Fruit fly (Drosophila melanogaster): Measurements from ENCODE around the gene CG10211.

The CG10211 gene

DNA sequence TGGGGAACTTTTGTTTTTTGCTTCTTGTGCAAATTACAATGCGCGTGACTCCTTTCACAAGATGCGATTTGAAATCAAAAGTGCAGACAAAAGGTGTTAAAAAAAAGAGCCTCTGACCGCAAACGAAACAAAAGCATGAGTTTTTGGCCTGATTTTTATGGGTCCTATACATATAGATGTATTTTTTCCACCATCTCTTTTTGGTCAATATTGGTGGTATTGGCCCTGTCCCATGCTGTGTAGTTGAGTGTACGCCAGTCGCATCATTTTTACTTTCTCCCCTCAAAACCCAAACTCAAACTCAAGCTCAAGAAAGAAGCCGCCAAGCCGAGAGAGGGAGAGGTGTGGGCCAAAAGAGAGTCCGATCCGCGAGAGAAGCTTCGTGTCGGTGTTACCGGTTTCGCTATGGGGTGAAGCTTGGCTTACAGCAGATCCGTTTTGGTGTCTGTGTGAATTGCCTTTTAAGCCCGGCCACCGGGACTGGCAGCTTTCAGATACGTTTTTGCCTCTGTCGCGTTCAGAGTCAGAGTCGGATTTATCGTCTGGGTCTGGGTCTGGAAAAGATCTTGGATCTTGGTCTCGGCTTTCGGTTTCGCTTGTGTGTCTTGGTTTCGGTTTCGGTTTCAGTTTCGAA lies at the start of gene CG10211:
CG10211 (plus strand) TSS at position 486 of the 634 bp plus-strand sequence.
- no peak for TF ChIP-seq cic (GFP tag; optimal IDR thresholded peaks at IDR 0.05)
- TF ChIP-seq toe (GFP tag; optimal IDR thresholded peaks at IDR 0.05): no peak
- TF ChIP-seq CG1620 (GFP tag; optimal IDR thresholded peaks at IDR 0.05): no peak
- TF ChIP-seq CG5204 (GFP tag; optimal IDR thresholded peaks at IDR 0.05): no peak
- no peak for TF ChIP-seq CG33017 (tag; optimal IDR thresholded peaks at IDR 0.05)
- no peak for TF ChIP-seq kay (GFP tag; ENCODE audit: borderline replicate concordance)
- TF ChIP-seq CG7045 (GFP tag; optimal IDR thresholded peaks at IDR 0.05): no peak
- no peak for TF ChIP-seq CG11617 (GFP tag; optimal IDR thresholded peaks at IDR 0.05)
- TF ChIP-seq ovo (GFP tag; optimal IDR thresholded peaks at IDR 0.05): no peak
- TF ChIP-seq Clk (GFP tag; optimal IDR thresholded peaks at IDR 0.05): no peak
- no peak for TF ChIP-seq Mnt (GFP tag; optimal IDR thresholded peaks at IDR 0.05)
- no peak for TF ChIP-seq pad (GFP tag; optimal IDR thresholded peaks at IDR 0.05)
- no peak for TF ChIP-seq bab1 (GFP tag; optimal IDR thresholded peaks at IDR 0.05)
- no peak for TF ChIP-seq CG7101 (tag; optimal IDR thresholded peaks at IDR 0.05)
- TF ChIP-seq CG12768 (GFP tag; optimal IDR thresholded peaks at IDR 0.05): no peak
- TF ChIP-seq Crg-1 (GFP tag; optimal IDR thresholded peaks at IDR 0.05): no peak
- no peak for TF ChIP-seq tj (GFP tag; optimal IDR thresholded peaks at IDR 0.05)

DNA sequence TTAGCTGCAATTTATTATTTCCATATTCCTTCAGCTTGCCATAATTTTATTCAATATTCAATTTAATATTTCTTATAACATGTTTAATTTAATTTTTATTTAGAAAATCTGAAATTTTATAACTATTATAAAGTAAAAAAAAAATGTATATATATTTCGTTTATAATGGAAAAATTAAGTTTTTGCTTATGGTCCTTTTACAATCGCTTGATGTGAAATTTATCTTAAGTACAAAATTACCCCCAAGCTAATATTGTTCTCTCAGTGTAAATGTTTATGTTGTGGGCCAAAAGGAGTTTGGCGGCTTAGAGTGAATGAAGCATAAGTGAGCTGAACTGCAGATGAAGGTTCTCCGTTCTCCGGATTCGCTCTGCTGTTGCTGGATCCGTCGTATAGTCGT lies 49.3 kb upstream of the CG10211 start:
- TF ChIP-seq CG1620 (GFP tag; optimal IDR thresholded peaks at IDR 0.05) (no peak), tj (GFP tag; optimal IDR thresholded peaks at IDR 0.05) (no peak), bab1 (GFP tag; optimal IDR thresholded peaks at IDR 0.05) (no peak), Clk (GFP tag; optimal IDR thresholded peaks at IDR 0.05) (no peak), CG33017 (tag; optimal IDR thresholded peaks at IDR 0.05) (no peak), CG7045 (GFP tag; optimal IDR thresholded peaks at IDR 0.05) (no peak), ovo (GFP tag; optimal IDR thresholded peaks at IDR 0.05) (no peak), Hr96 (GFP tag; optimal IDR thresholded peaks at IDR 0.05) (no peak), CG14711 (tag; optimal IDR thresholded peaks at IDR 0.05) (no peak), CG12768 (GFP tag; optimal IDR thresholded peaks at IDR 0.05) (no peak), cic (GFP tag; optimal IDR thresholded peaks at IDR 0.05) (no peak), Mnt (GFP tag; optimal IDR thresholded peaks at IDR 0.05) (no peak), toe (GFP tag; optimal IDR thresholded peaks at IDR 0.05) (no peak), CG11617 (GFP tag; optimal IDR thresholded peaks at IDR 0.05) (no peak)

DNA sequence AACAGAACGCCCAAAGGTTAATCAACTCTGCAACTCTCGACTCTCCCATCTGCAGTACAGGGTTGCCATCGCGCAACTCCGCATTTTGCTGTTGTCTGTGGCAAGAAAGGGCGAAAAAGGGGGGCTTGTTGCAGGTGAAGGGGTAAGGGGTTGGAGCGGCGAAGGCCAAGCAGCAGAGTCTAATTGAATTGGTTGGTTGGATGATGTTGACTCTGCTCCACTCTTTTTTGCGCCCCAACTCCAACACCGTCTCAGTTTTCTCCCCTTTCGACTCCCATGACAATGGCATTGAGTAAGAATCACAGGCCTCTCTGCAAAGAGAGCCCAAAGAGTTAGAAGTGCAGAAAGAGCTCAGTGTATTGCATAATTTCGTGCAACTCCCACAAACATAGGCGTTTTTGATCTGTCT lies 48.7 kb upstream of the CG10211 start:
- TF ChIP-seq CG14711 (tag; optimal IDR thresholded peaks at IDR 0.05) (peak; percentile 45), CG1620 (GFP tag; optimal IDR thresholded peaks at IDR 0.05) (no peak), CG11617 (GFP tag; optimal IDR thresholded peaks at IDR 0.05) (no peak), CG33017 (tag; optimal IDR thresholded peaks at IDR 0.05) (no peak)

DNA sequence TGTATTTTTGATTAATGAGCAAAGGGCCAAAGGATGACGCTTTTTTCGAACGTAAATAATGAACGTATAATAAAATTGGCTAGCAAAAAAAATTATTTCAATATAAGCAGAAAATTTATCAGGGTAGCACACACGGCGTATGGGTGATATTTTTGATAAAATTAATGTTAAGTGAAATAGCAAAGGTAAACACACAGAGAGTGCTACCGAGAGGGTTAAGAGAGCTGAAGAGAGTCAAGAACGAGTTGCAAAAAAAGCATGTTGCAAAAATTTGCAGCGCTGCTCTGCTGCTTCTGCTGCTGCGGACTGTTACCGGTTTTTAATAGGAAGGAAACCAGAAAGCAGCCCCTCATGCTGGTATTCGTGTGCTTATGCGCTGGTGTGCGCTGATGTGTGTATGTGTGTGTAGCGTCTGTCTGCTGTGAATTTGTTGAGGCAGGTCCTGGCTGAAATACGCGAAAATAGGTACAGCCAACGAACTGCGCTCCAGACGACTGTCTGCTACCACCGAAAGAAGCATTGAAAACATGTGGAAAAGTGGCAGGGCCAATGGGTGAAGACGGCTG lies 47.7 kb upstream of the CG10211 start:
- TF ChIP-seq cnc (optimal IDR thresholded peaks at IDR 0.05): no peak
- no peak for TF ChIP-seq tj (GFP tag; optimal IDR thresholded peaks at IDR 0.05)
- no peak for TF ChIP-seq CG5204 (GFP tag; optimal IDR thresholded peaks at IDR 0.05)
- TF ChIP-seq CG1620 (GFP tag; optimal IDR thresholded peaks at IDR 0.05): no peak
- TF ChIP-seq CG12768 (GFP tag; optimal IDR thresholded peaks at IDR 0.05): no peak
- TF ChIP-seq CG7101 (tag; optimal IDR thresholded peaks at IDR 0.05): no peak
- TF ChIP-seq CG33017 (tag; optimal IDR thresholded peaks at IDR 0.05): no peak
- TF ChIP-seq bab1 (GFP tag; optimal IDR thresholded peaks at IDR 0.05): no peak
- TF ChIP-seq Mnt (GFP tag; optimal IDR thresholded peaks at IDR 0.05): no peak
- no peak for TF ChIP-seq CG7045 (GFP tag; optimal IDR thresholded peaks at IDR 0.05)
- TF ChIP-seq Crg-1 (GFP tag; optimal IDR thresholded peaks at IDR 0.05): no peak
- TF ChIP-seq Hr96 (GFP tag; optimal IDR thresholded peaks at IDR 0.05): no peak
- TF ChIP-seq cic (GFP tag; optimal IDR thresholded peaks at IDR 0.05): no peak
- TF ChIP-seq CG14711 (tag; optimal IDR thresholded peaks at IDR 0.05): no peak
- TF ChIP-seq CG11617 (GFP tag; optimal IDR thresholded peaks at IDR 0.05): no peak
- no peak for TF ChIP-seq ovo (GFP tag; optimal IDR thresholded peaks at IDR 0.05)
- no peak for TF ChIP-seq toe (GFP tag; optimal IDR thresholded peaks at IDR 0.05)
- no peak for TF ChIP-seq Clk (GFP tag; optimal IDR thresholded peaks at IDR 0.05)
- TF ChIP-seq pad (GFP tag; optimal IDR thresholded peaks at IDR 0.05): no peak

DNA sequence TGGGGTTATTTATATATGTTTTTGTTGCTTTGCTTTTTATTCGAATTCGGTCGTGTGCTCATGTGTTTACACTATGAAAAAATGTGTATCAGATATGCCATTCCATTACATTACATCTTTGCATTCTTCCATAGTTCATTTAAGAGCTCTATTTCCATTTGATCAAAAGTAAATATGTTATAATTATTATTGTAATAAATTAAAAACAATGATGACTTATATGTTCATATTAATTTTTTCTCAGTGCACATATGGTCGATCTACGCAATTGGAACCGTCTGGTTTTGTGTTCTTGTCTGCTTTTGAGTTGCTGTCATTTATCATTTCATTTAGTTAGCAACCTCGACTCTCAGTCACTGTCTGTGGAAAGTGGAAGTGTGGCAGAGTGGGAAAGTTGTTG lies 39.8 kb upstream of the CG10211 start:
- TF ChIP-seq CG7101 (tag; optimal IDR thresholded peaks at IDR 0.05) (peak; percentile 1), bab1 (GFP tag; optimal IDR thresholded peaks at IDR 0.05) (peak; percentile 94), Hr96 (GFP tag; optimal IDR thresholded peaks at IDR 0.05) (no peak), toe (GFP tag; optimal IDR thresholded peaks at IDR 0.05) (no peak), tj (GFP tag; optimal IDR thresholded peaks at IDR 0.05) (peak; percentile 29), pad (GFP tag; optimal IDR thresholded peaks at IDR 0.05) (no peak), CG11617 (GFP tag; optimal IDR thresholded peaks at IDR 0.05) (peak; percentile 21), CG14711 (tag; optimal IDR thresholded peaks at IDR 0.05) (peak; percentile 47), ovo (GFP tag; optimal IDR thresholded peaks at IDR 0.05) (no peak), Clk (GFP tag; optimal IDR thresholded peaks at IDR 0.05) (no peak), Crg-1 (GFP tag; optimal IDR thresholded peaks at IDR 0.05) (no peak), CG1620 (GFP tag; optimal IDR thresholded peaks at IDR 0.05) (no peak)

DNA sequence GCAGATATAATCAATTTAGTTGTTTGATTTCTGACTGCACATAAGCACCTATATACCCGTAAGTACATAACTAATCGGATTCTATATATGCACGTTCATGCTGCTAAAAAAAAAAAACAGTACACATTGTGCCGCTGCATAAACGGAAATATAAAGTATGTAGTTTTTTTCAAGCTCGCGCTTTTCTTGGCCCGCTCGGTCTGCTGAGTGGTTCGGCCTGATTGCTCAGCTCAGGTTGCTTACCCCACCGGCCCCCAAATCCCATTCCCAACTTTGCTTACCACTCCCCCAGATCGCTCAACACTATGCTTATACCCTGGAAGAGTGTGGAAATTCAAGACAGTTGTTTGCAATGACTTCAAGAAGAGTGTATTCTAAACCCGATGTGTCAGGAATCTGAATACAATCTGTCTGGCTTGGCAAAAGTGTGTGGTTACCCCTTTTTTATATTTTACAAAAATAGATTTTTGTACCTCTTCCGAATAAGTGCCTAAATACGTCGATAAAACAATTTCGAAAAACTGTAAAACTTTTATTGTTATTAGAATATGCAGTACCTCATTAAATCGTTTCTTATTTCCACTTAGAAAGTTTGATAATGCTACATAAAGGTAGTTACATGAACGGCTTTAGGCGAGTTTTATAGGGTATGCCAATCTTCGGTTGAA lies 38.6 kb upstream of the CG10211 start:
- TF ChIP-seq tj (GFP tag; optimal IDR thresholded peaks at IDR 0.05): peak; percentile 95
- no peak for TF ChIP-seq CG1620 (GFP tag; optimal IDR thresholded peaks at IDR 0.05)
- no peak for TF ChIP-seq cnc (optimal IDR thresholded peaks at IDR 0.05)

Data from whole organism, adult.